Fruit fly (Drosophila melanogaster) Kc167 (cell line): ENCODE results near the gene Polr1D.

ENCODE experiments used
- Myc ChIP-seq: fragments of >200 bp; optimal IDR thresholded peaks from 2 replicates; lab custom pipeline; 2017; ENCODE audit warnings: missing external identifiers
- Sin3A ChIP-seq: fragments of >200 bp; optimal IDR thresholded peaks from 2 replicates; lab custom pipeline; 2018; ENCODE audit warnings: missing external identifiers
- h ChIP-seq: fragments of >200 bp; optimal IDR thresholded peaks from 3 replicates; lab custom pipeline; 2018; ENCODE audit warnings: missing external identifiers
- insv ChIP-seq: fragments of >200 bp; optimal IDR thresholded peaks from 3 replicates; lab custom pipeline; 2018; ENCODE audit warnings: missing external identifiers
- psq ChIP-seq: fragments of >200 bp; optimal IDR thresholded peaks from 2 replicates; lab custom pipeline; 2017; ENCODE audit warnings: missing external identifiers
- ttk ChIP-seq: sonication (Bioruptor generic); optimal IDR thresholded peaks from 2 replicates; lab custom pipeline; 2017; ENCODE audit warnings: missing external identifiers

- TF ChIP-seq ttk (lab: Kevin White, UChicago), result no peak
- no peak for TF ChIP-seq psq (lab: Kevin White, UChicago)
- TF ChIP-seq Sin3A (lab: Kevin White, UChicago), result no peak
- no peak for TF ChIP-seq h (lab: Kevin White, UChicago)
- no peak for TF ChIP-seq insv (lab: Kevin White, UChicago)
- TF ChIP-seq Myc, result no peak
These were observed 23.1 kb upstream of the Polr1D start for dm6 chr2L:19158005-19158666.
